Worm (Caenorhabditis elegans): ENCODE results near the gene F38B2.2.

DNA sequence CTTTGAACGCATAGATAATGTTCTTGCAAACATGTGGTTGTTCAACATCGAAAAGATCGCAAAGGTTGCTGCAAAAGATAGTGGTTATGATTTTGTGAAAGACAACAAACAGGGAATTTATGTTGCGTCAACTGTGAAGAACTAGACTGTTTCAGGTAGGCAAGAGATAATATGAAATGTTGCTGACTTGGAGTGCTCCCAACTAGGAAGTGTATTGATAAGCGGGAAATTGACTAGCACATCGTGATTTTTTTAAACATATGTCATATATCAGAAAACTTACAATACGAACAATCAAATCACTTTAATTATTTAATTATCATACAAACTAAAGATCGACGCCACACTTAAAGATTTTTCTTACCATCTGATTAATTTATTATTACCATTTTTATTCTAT, 44.0 kb upstream of the F38B2.2 start:
- no peak for TF ChIP-seq flt-1 (GFP tag; IDR thresholded peaks at IDR 0.05)
- TF ChIP-seq ama-1 (optimal IDR thresholded peaks at IDR 0.05), result no peak
- TF ChIP-seq ceh-13 (GFP tag; optimal IDR thresholded peaks at IDR 0.05), result no peak
- no peak for TF ChIP-seq B0310.2 (tag; optimal IDR thresholded peaks at IDR 0.05)
- TF ChIP-seq hmg-4 (GFP tag; optimal IDR thresholded peaks at IDR 0.05), result no peak
- no peak for TF ChIP-seq ceh-36 (tag; optimal IDR thresholded peaks at IDR 0.05)
- TF ChIP-seq F13C5.2 (tag; optimal IDR thresholded peaks at IDR 0.05), result no peak
- no peak for TF ChIP-seq aly-1 (tag; optimal IDR thresholded peaks at IDR 0.05)
- no peak for TF ChIP-seq hnd-1 (tag; optimal IDR thresholded peaks at IDR 0.05)
- no peak for TF ChIP-seq scrt-1 (GFP tag; IDR thresholded peaks at IDR 0.05)
- TF ChIP-seq sea-1 (GFP tag; conservative IDR thresholded peaks at IDR 0.05), result no peak
- TF ChIP-seq pes-1 (GFP tag; IDR thresholded peaks at IDR 0.05), result no peak

Data from whole organism, early embryonic.